Worm (Caenorhabditis elegans): ENCODE measurements around the gene cpr-6.

cpr-6 gene

DNA sequence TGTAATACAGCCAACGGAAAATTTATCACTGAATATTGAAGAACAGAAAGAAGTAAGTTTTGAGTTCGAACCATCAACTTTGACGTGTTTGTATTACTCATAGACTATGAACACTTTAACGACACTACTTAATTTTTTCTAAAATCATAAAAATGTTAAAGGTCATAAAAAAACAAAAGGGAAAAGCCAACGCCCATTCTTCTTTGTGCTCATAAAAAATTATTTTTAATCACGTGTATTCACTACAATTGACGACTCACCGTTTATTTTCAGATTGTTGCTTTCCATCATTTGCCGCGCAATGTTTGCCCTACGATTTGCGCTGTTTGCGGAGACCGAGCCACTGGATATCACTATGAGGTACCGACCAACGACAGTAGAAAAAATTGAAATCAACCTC is 49.2 kb downstream of the cpr-6 start:
- no peak for TF ChIP-seq ceh-13 (GFP tag; optimal IDR thresholded peaks at IDR 0.05)
- TF ChIP-seq scrt-1 (GFP tag; IDR thresholded peaks at IDR 0.05) = no peak
- TF ChIP-seq ets-7 (tag; optimal IDR thresholded peaks at IDR 0.05) = no peak
- no peak for TF ChIP-seq pes-1 (GFP tag; IDR thresholded peaks at IDR 0.05)
- no peak for TF ChIP-seq tra-4 (tag; optimal IDR thresholded peaks at IDR 0.05)
- TF ChIP-seq sea-1 (GFP tag; conservative IDR thresholded peaks at IDR 0.05) = no peak
- no peak for TF ChIP-seq aly-1 (tag; optimal IDR thresholded peaks at IDR 0.05)
- no peak for TF ChIP-seq tbx-11 (GFP tag; IDR thresholded peaks at IDR 0.05)
- no peak for TF ChIP-seq B0310.2 (tag; optimal IDR thresholded peaks at IDR 0.05)

DNA sequence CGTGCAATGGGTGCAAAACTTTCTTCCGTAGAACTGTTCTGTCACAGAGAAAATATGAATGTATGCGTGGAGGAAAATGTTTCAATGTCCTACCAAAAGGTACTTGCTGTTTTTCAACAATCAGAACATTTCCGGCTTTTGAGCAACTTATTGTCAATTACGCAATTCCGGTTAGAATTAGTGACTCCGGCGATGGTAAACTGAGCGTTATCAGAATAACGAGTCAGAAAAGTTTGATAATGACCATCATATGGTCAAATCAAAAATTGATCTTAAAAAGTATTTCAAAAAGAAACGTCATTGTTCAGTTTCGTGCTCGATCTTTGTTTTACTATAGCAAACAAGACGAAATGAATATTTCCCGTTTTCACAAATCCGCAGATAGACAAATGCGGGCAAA is 49.8 kb downstream of the cpr-6 start:
- TF ChIP-seq flt-1 (GFP tag; IDR thresholded peaks at IDR 0.05) = no peak
- no peak for TF ChIP-seq ceh-13 (GFP tag; optimal IDR thresholded peaks at IDR 0.05)
- TF ChIP-seq sea-1 (GFP tag; conservative IDR thresholded peaks at IDR 0.05) = no peak
- no peak for TF ChIP-seq B0310.2 (tag; optimal IDR thresholded peaks at IDR 0.05)

Data from whole organism, early embryonic.